Fruit fly (Drosophila melanogaster) whole organism, embryonic: ENCODE results near the gene CG15894.
A peak's percentile ranks its signal among the peaks of the same experiment; 100 is the strongest.

ENCODE experiments used
- CG10267 ChIP-seq: fragments of 200-800 bp; sonication (Bioruptor generic); optimal IDR thresholded peaks from 2 replicates; lab custom pipeline; 2018; ENCODE audit warnings: missing biosample characterization, mild to moderate bottlenecking, missing genetic modification characterization, moderate library complexity
- CG10366 ChIP-seq: fragments of 200-800 bp; sonication (Bioruptor generic); IDR thresholded peaks from 2 replicates; pipeline ENCODE4 v1.3.6; 2022; ENCODE audit warnings: missing biosample characterization, missing genetic modification characterization
- CG11456 ChIP-seq: fragments of 200-800 bp; sonication (Bioruptor generic); IDR thresholded peaks from 3 replicates; pipeline ENCODE4 v1.3.6; 2022; ENCODE audit warnings: missing biosample characterization, missing genetic modification characterization
- CG11560 ChIP-seq: fragments of 200-800 bp; sonication (Bioruptor generic); IDR thresholded peaks from 3 replicates; pipeline ENCODE4 v1.3.6; 2022; ENCODE audit warnings: missing biosample characterization, missing genetic modification characterization
- CG12942 ChIP-seq: fragments of 200-800 bp; sonication (Bioruptor generic); optimal IDR thresholded peaks from 3 replicates; lab custom pipeline; 2016; ENCODE audit warnings: missing biosample characterization, missing genetic modification characterization
- CG15601 ChIP-seq: fragments of 200-800 bp; sonication (Bioruptor generic); optimal IDR thresholded peaks from 3 replicates; lab custom pipeline; 2019; ENCODE audit warnings: missing biosample characterization, mild to moderate bottlenecking, missing genetic modification characterization, moderate library complexity
- CG17612 ChIP-seq: fragments of 200-800 bp; sonication (Bioruptor generic); IDR thresholded peaks from 2 replicates; pipeline ENCODE4 v1.3.6; 2022; ENCODE audit warnings: missing biosample characterization, missing genetic modification characterization
- CG30431 ChIP-seq: fragments of 200-800 bp; sonication (Bioruptor generic); optimal IDR thresholded peaks from 2 replicates; lab custom pipeline; 2017; ENCODE audit warnings: missing biosample characterization, missing genetic modification characterization
- CG3163 ChIP-seq: fragments of 200-800 bp; sonication (Bioruptor generic); optimal IDR thresholded peaks from 3 replicates; lab custom pipeline; 2016; ENCODE audit warnings: missing biosample characterization, missing genetic modification characterization
- CG4282 ChIP-seq: fragments of 200-800 bp; sonication (Bioruptor generic); optimal IDR thresholded peaks from 2 replicates; lab custom pipeline; 2016; ENCODE audit warnings: missing biosample characterization, missing genetic modification characterization
- CG4707 ChIP-seq: fragments of 200-800 bp; sonication (Bioruptor generic); optimal IDR thresholded peaks from 2 replicates; lab custom pipeline; 2018; ENCODE audit warnings: missing biosample characterization, mild to moderate bottlenecking, missing genetic modification characterization, moderate library complexity
- CG6765 ChIP-seq: fragments of 200-800 bp; sonication (Bioruptor generic); optimal IDR thresholded peaks from 3 replicates; lab custom pipeline; 2017; ENCODE audit warnings: missing biosample characterization, mild to moderate bottlenecking, missing genetic modification characterization
- CG7357 ChIP-seq: fragments of 200-800 bp; sonication (Bioruptor generic); IDR thresholded peaks from 3 replicates; pipeline ENCODE4 v1.3.6; 2022; ENCODE audit warnings: missing biosample characterization, missing genetic modification characterization
- CG7556 ChIP-seq: fragments of 200-800 bp; sonication (Bioruptor generic); optimal IDR thresholded peaks from 2 replicates; lab custom pipeline; 2017; ENCODE audit warnings: missing biosample characterization, mild to moderate bottlenecking, missing genetic modification characterization
- CG7745 ChIP-seq: fragments of 200-800 bp; sonication (Bioruptor generic); optimal IDR thresholded peaks from 2 replicates; lab custom pipeline; 2018; ENCODE audit warnings: missing biosample characterization, mild to moderate bottlenecking, missing genetic modification characterization, moderate library complexity
- CG8388 ChIP-seq: fragments of 200-800 bp; sonication (Bioruptor generic); optimal IDR thresholded peaks from 2 replicates; lab custom pipeline; 2019; ENCODE audit warnings: missing biosample characterization, mild to moderate bottlenecking, missing genetic modification characterization, moderate library complexity
- CG8478 ChIP-seq: fragments of >200 bp; optimal IDR thresholded peaks from 2 replicates; lab custom pipeline; 2018
- CG9609 ChIP-seq: fragments of 200-800 bp; sonication (Bioruptor generic); optimal IDR thresholded peaks from 3 replicates; lab custom pipeline; 2016; ENCODE audit warnings: missing biosample characterization, missing genetic modification characterization
- CG9876 ChIP-seq: fragments of 200-800 bp; sonication (Bioruptor generic); optimal IDR thresholded peaks from 2 replicates; lab custom pipeline; 2016; ENCODE audit warnings: missing biosample characterization, missing genetic modification characterization
- CkIIα-i1 ChIP-seq: fragments of 200-800 bp; sonication (Bioruptor generic); IDR thresholded peaks from 2 replicates; pipeline ENCODE4 v1.3.6; 2022; ENCODE audit warnings: missing biosample characterization, missing genetic modification characterization
- CrebB ChIP-seq: fragments of 200-800 bp; sonication (Bioruptor generic); optimal IDR thresholded peaks from 3 replicates; lab custom pipeline; 2018; ENCODE audit warnings: missing biosample characterization, mild to moderate bottlenecking, missing genetic modification characterization
- E2f1 ChIP-seq: fragments of 200-800 bp; sonication (Bioruptor generic); IDR thresholded peaks from 2 replicates; pipeline ENCODE4 v1.3.6; 2022; ENCODE audit warnings: missing biosample characterization, missing genetic modification characterization
- Gug ChIP-seq: fragments of 200-800 bp; sonication (Bioruptor generic); IDR thresholded peaks from 4 replicates; pipeline ENCODE4 v1.3.6; 2022; ENCODE audit warnings: missing biosample characterization, missing genetic modification characterization
- Hmr ChIP-seq: fragments of 200-800 bp; sonication (Bioruptor generic); optimal IDR thresholded peaks from 3 replicates; lab custom pipeline; 2017; ENCODE audit warnings: mild to moderate bottlenecking, missing biosample characterization, missing genetic modification reagents, missing genetic modification characterization
- Meics ChIP-seq: fragments of 200-800 bp; sonication (Bioruptor generic); optimal IDR thresholded peaks from 2 replicates; lab custom pipeline; 2017; ENCODE audit warnings: missing biosample characterization, mild to moderate bottlenecking, missing genetic modification characterization
- Mes4 ChIP-seq: fragments of 200-800 bp; sonication (Bioruptor generic); optimal IDR thresholded peaks from 2 replicates; lab custom pipeline; 2016; ENCODE audit warnings: missing biosample characterization, missing genetic modification characterization
- Pdp1 ChIP-seq, 2 experiments: fragments of 200-800 bp; sonication (Bioruptor generic); optimal IDR thresholded peaks; 3 replicates each; lab custom pipeline; 2016; ENCODE audit warnings: missing biosample characterization in 2 of 2, missing genetic modification characterization in 2 of 2, mild to moderate bottlenecking in 1 of 2, moderate library complexity in 1 of 2
- Sin3A ChIP-seq: fragments of >200 bp; optimal IDR thresholded peaks from 2 replicates; lab custom pipeline; 2018
- Trl ChIP-seq, 3 experiments: fragments of >200 bp in 2 of 3; fragments of 200-800 bp in 1 of 3; sonication (Bioruptor generic) in 1 of 3; optimal IDR thresholded peaks; 2 replicates in 1 of 3; 3 replicates in 2 of 3; lab custom pipeline; 2016 to 2017; ENCODE audit warnings: missing biosample characterization in 1 of 3, missing genetic modification characterization in 1 of 3
- amos ChIP-seq: fragments of 200-800 bp; sonication (Bioruptor generic); IDR thresholded peaks from 2 replicates; pipeline ENCODE4 v1.3.6; 2022; ENCODE audit warnings: missing biosample characterization, missing genetic modification characterization; ENCODE audit not compliant: partially characterized antibody
- ase ChIP-seq: fragments of 200-800 bp; sonication (Bioruptor generic); IDR thresholded peaks from 3 replicates; pipeline ENCODE4 v1.3.6; 2022; ENCODE audit warnings: missing biosample characterization, missing genetic modification characterization
- az2 ChIP-seq: fragments of 200-800 bp; sonication (Bioruptor generic); optimal IDR thresholded peaks from 3 replicates; lab custom pipeline; 2016; ENCODE audit warnings: missing biosample characterization, missing genetic modification characterization
- bigmax ChIP-seq: fragments of 200-800 bp; sonication (Bioruptor generic); optimal IDR thresholded peaks from 2 replicates; lab custom pipeline; 2018; ENCODE audit warnings: missing biosample characterization, mild to moderate bottlenecking, missing genetic modification characterization
- br ChIP-seq: fragments of >200 bp; optimal IDR thresholded peaks from 2 replicates; lab custom pipeline; 2017
- cas ChIP-seq: fragments of 200-800 bp; sonication (Bioruptor generic); IDR thresholded peaks from 2 replicates; pipeline ENCODE4 v1.3.6; 2022; ENCODE audit warnings: missing biosample characterization, missing genetic modification characterization
- ftz-f1 ChIP-seq: fragments of 200-800 bp; sonication (Bioruptor generic); optimal IDR thresholded peaks from 2 replicates; lab custom pipeline; 2016; ENCODE audit warnings: missing biosample characterization, missing genetic modification characterization
- gcm2 ChIP-seq: fragments of 200-800 bp; sonication (Bioruptor generic); optimal IDR thresholded peaks from 2 replicates; lab custom pipeline; 2016; ENCODE audit warnings: missing biosample characterization, missing genetic modification characterization
- ham ChIP-seq: fragments of 200-800 bp; sonication (Bioruptor generic); IDR thresholded peaks from 2 replicates; pipeline ENCODE4 v1.3.6; 2022; ENCODE audit warnings: missing biosample characterization, missing genetic modification characterization
- kah ChIP-seq: fragments of 200-800 bp; sonication (Bioruptor generic); optimal IDR thresholded peaks from 2 replicates; lab custom pipeline; 2018; ENCODE audit warnings: missing biosample characterization, mild to moderate bottlenecking, missing genetic modification characterization
- luna ChIP-seq: fragments of 200-800 bp; sonication (Bioruptor generic); optimal IDR thresholded peaks from 2 replicates; lab custom pipeline; 2016; ENCODE audit warnings: missing biosample characterization, missing genetic modification characterization
- mirr ChIP-seq: fragments of 200-800 bp; sonication (Bioruptor generic); optimal IDR thresholded peaks from 3 replicates; lab custom pipeline; 2018; ENCODE audit warnings: missing biosample characterization, mild to moderate bottlenecking, missing genetic modification characterization
- nom ChIP-seq: fragments of 200-800 bp; sonication (Bioruptor generic); optimal IDR thresholded peaks from 2 replicates; lab custom pipeline; 2017; ENCODE audit warnings: missing biosample characterization, missing genetic modification characterization, mild to moderate bottlenecking, moderate library complexity, missing genetic modification reagents
- otp ChIP-seq: fragments of 200-800 bp; sonication (Bioruptor generic); IDR thresholded peaks from 3 replicates; pipeline ENCODE4, ENCODE4 v1.3.6; 2022; ENCODE audit warnings: missing biosample characterization, missing genetic modification characterization
- pros ChIP-seq: fragments of 200-800 bp; sonication (Bioruptor generic); optimal IDR thresholded peaks from 3 replicates; lab custom pipeline; 2019; ENCODE audit warnings: missing biosample characterization, mild to moderate bottlenecking, missing genetic modification characterization, moderate library complexity
- run ChIP-seq: fragments of 200-800 bp; sonication (Bioruptor generic); optimal IDR thresholded peaks from 3 replicates; lab custom pipeline; 2018; ENCODE audit warnings: missing biosample characterization, mild to moderate bottlenecking, missing genetic modification characterization
- sisA ChIP-seq: fragments of 200-800 bp; sonication (Bioruptor generic); IDR thresholded peaks from 2 replicates; pipeline ENCODE4 v1.3.6; 2022; ENCODE audit warnings: missing biosample characterization, missing genetic modification characterization
- slbo ChIP-seq: fragments of 200-800 bp; sonication (Bioruptor generic); IDR thresholded peaks from 2 replicates; pipeline ENCODE4 v1.3.6; 2022; ENCODE audit warnings: missing biosample characterization, missing genetic modification characterization
- tap ChIP-seq: fragments of 200-800 bp; optimal IDR thresholded peaks from 3 replicates; lab custom pipeline; 2019; ENCODE audit warnings: missing biosample characterization, mild to moderate bottlenecking, missing genetic modification characterization, moderate library complexity
- tll ChIP-seq, 2 experiments: fragments of 200-800 bp in 1 of 2; fragments of >200 bp in 1 of 2; sonication (Bioruptor generic) in 1 of 2; optimal IDR thresholded peaks; 2 replicates each; lab custom pipeline; 2017 to 2019; ENCODE audit warnings: missing biosample characterization in 2 of 2, missing genetic modification characterization in 2 of 2, mild to moderate bottlenecking in 1 of 2, moderate library complexity in 1 of 2
- toy ChIP-seq: fragments of 200-800 bp; sonication (Bioruptor generic); IDR thresholded peaks from 2 replicates; pipeline ENCODE4 v1.3.6; 2022; ENCODE audit warnings: missing biosample characterization, missing genetic modification characterization
- ttk ChIP-seq: fragments of 200-800 bp; sonication (Bioruptor generic); IDR thresholded peaks from 2 replicates; pipeline ENCODE4 v2.1.2; 2022; ENCODE audit warnings: missing biosample characterization, missing genetic modification characterization
- unpg ChIP-seq: fragments of 200-800 bp; sonication (Bioruptor generic); optimal IDR thresholded peaks from 3 replicates; lab custom pipeline; 2018; ENCODE audit warnings: missing biosample characterization, mild to moderate bottlenecking, missing genetic modification characterization, moderate library complexity

The CG15894 gene

DNA sequence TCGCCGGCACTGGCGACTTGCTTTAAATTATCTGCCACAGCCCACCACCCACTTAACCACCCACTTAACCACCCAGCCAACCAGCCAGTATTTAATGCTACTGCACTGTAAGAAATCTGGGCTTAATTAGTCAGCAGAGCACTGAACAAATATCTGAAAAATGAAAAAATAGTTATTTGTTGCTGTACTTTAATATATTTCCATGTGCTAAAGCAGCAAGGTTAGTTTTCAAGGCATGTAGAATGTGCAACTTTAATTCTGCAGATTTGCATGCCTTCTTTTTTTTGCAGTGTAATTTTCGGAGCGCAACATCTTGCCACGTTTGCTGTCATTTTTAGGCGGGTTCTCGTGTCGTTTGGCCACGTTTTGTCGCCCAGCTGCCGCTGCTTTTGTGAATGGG is 66.6 kb downstream of the CG15894 start (continued):
- no peak for TF ChIP-seq CG9609 (GFP tag; lab: Kevin White, UChicago)
- TF ChIP-seq slbo (GFP tag; lab: Robert Waterston, UW): peak; percentile 68
- peak; percentile 8 for TF ChIP-seq CG10267
- peak; percentile 42; the same call in 1 of the 3 replicates for TF ChIP-seq CG11560
- peak; percentile 52 for TF ChIP-seq unpg
- TF ChIP-seq ase: 0 out of 3 replicates have a peak, but pooled peaks have one; percentile 29
- TF ChIP-seq CG7357: no peak
- TF ChIP-seq sisA (GFP tag; lab: Robert Waterston, UW): peak; percentile 47
- no peak for TF ChIP-seq nom (GFP tag; lab: Kevin White, UChicago)
- no peak for TF ChIP-seq CG17612 (GFP tag; lab: Robert Waterston, UW)
- TF ChIP-seq az2 (GFP tag; lab: Kevin White, UChicago): peak; percentile 31
- TF ChIP-seq CkIIα-i1 (GFP tag; lab: Robert Waterston, UW): no peak
- TF ChIP-seq kah (GFP tag; lab: Kevin White, UChicago): no peak
- no peak for TF ChIP-seq br (lab: Kevin White, UChicago)
- no peak for TF ChIP-seq CG7745 (tag; lab: Kevin White, UChicago)
- TF ChIP-seq ham (GFP tag; lab: Robert Waterston, UW): no peak
- no peak for TF ChIP-seq mirr
- no peak for TF ChIP-seq CG15601 (tag; lab: Kevin White, UChicago)
- TF ChIP-seq CrebB (tag; lab: Kevin White, UChicago): no peak
- TF ChIP-seq gcm2 (GFP tag; lab: Kevin White, UChicago): no peak
- TF ChIP-seq CG4707 (GFP tag; lab: Kevin White, UChicago): no peak
- TF ChIP-seq Meics (GFP tag; lab: Kevin White, UChicago): peak; percentile 64
- TF ChIP-seq tap (tag; lab: Kevin White, UChicago): no peak
- peak; percentile 4 for TF ChIP-seq CG12942 (GFP tag; lab: Kevin White, UChicago)
- TF ChIP-seq Trl (optimal IDR thresholded peaks at IDR 0.05; lab: Kevin White, UChicago): no peak
- peak; percentile 29 for TF ChIP-seq Trl (GFP tag; optimal IDR thresholded peaks at IDR 0.05; lab: Kevin White, UChicago)
- no peak for TF ChIP-seq CG8388 (GFP tag; lab: Kevin White, UChicago)
- TF ChIP-seq CG8478: no peak
- no peak for TF ChIP-seq toy
- TF ChIP-seq Hmr (GFP tag; lab: Kevin White, UChicago): peak; percentile 67
- no peak for TF ChIP-seq CG4282 (GFP tag; lab: Kevin White, UChicago)
- TF ChIP-seq E2f1 (GFP tag; lab: Robert Waterston, UW): peak; percentile 51
- no peak for TF ChIP-seq CG9876 (GFP tag; lab: Kevin White, UChicago)
- no peak for TF ChIP-seq Sin3A
- TF ChIP-seq otp (GFP tag; lab: Robert Waterston, UW): peak; percentile 30; the same call in 1 of the 3 replicates
- no peak for TF ChIP-seq CG30431 (GFP tag; lab: Kevin White, UChicago)
- no peak; the same call in 3 of the 4 replicates for TF ChIP-seq Gug (GFP tag; lab: Robert Waterston, UW)
- no peak for TF ChIP-seq amos (GFP tag; lab: Robert Waterston, UW)
- no peak for TF ChIP-seq run (tag; lab: Kevin White, UChicago)
- TF ChIP-seq CG11456 (GFP tag; lab: Robert Waterston, UW): no peak
- no peak for TF ChIP-seq pros
- no peak for TF ChIP-seq bigmax (GFP tag; lab: Kevin White, UChicago)
- no peak for TF ChIP-seq luna
- TF ChIP-seq CG6765 (GFP tag; lab: Kevin White, UChicago): peak; percentile 16
- no peak for TF ChIP-seq Mes4 (GFP tag; lab: Kevin White, UChicago)
- no peak for TF ChIP-seq tll (GFP tag; optimal IDR thresholded peaks at IDR 0.05; lab: Kevin White, UChicago)
- TF ChIP-seq CG7556 (GFP tag; lab: Kevin White, UChicago): peak; percentile 65
- TF ChIP-seq ttk (GFP tag; lab: Robert Waterston, UW): peak; percentile 43; the same call in 1 of the 2 replicates
- TF ChIP-seq ftz-f1 (GFP tag; lab: Kevin White, UChicago): no peak
- TF ChIP-seq CG10366 (GFP tag; lab: Robert Waterston, UW): no peak; the same call in 1 of the 2 replicates
- no peak for TF ChIP-seq cas (GFP tag; lab: Robert Waterston, UW)
- peak; percentile 6 to 26 for TF ChIP-seq Pdp1 (GFP tag; optimal IDR thresholded peaks at IDR 0.05; lab: Kevin White, UChicago)
- TF ChIP-seq CG3163 (GFP tag; lab: Kevin White, UChicago): no peak
